Fruit fly (Drosophila melanogaster) whole organism, embryonic: Measurements from ENCODE around the gene SsRbeta.

ENCODE experiments used
- Adf1 ChIP-seq: fragments of 200-800 bp; sonication (Bioruptor generic); IDR thresholded peaks from 2 replicates; pipeline ENCODE4 v1.3.6; 2022; ENCODE audit warnings: missing biosample characterization, missing genetic modification characterization
- Bdp1 ChIP-seq: fragments of 200-800 bp; sonication (Bioruptor generic); optimal IDR thresholded peaks from 3 replicates; lab custom pipeline; 2016; ENCODE audit warnings: missing biosample characterization, missing genetic modification characterization
- BtbVII ChIP-seq: fragments of 200-800 bp; sonication (Bioruptor generic); optimal IDR thresholded peaks from 3 replicates; lab custom pipeline; 2017; ENCODE audit warnings: missing biosample characterization, mild to moderate bottlenecking, missing genetic modification characterization
- CG1024 ChIP-seq: fragments of 200-800 bp; sonication (Bioruptor generic); IDR thresholded peaks from 2 replicates; pipeline ENCODE4 v1.3.6; 2022; ENCODE audit warnings: missing biosample characterization, missing genetic modification characterization
- CG11085 ChIP-seq: fragments of 200-800 bp; sonication (Bioruptor generic); IDR thresholded peaks from 2 replicates; pipeline ENCODE4 v1.3.6; 2022; ENCODE audit warnings: missing biosample characterization, missing genetic modification characterization
- CG12155 ChIP-seq: fragments of 200-800 bp; sonication (Bioruptor generic); optimal IDR thresholded peaks from 3 replicates; lab custom pipeline; 2016; ENCODE audit warnings: missing biosample characterization, missing genetic modification characterization
- CG12744 ChIP-seq: fragments of 200-800 bp; sonication (Bioruptor generic); optimal IDR thresholded peaks from 2 replicates; lab custom pipeline; 2016; ENCODE audit warnings: missing biosample characterization, missing genetic modification characterization
- CG12769 ChIP-seq: fragments of 200-800 bp; sonication (Bioruptor generic); optimal IDR thresholded peaks from 2 replicates; lab custom pipeline; 2019; ENCODE audit warnings: missing biosample characterization, mild to moderate bottlenecking, missing genetic modification characterization, moderate library complexity
- CG13296 ChIP-seq: fragments of 200-800 bp; sonication (Bioruptor generic); optimal IDR thresholded peaks from 3 replicates; lab custom pipeline; 2018; ENCODE audit warnings: missing biosample characterization, mild to moderate bottlenecking, missing genetic modification characterization
- CG2116 ChIP-seq: fragments of 200-800 bp; sonication (Bioruptor generic); optimal IDR thresholded peaks from 3 replicates; lab custom pipeline; 2018; ENCODE audit warnings: missing biosample characterization, mild to moderate bottlenecking, missing genetic modification characterization
- CG2202 ChIP-seq: fragments of 200-800 bp; sonication (Bioruptor generic); optimal IDR thresholded peaks from 2 replicates; lab custom pipeline; 2018; ENCODE audit warnings: missing biosample characterization, mild to moderate bottlenecking, missing genetic modification characterization
- CG2712 ChIP-seq: fragments of 200-800 bp; optimal IDR thresholded peaks from 3 replicates; lab custom pipeline; 2019; ENCODE audit warnings: missing biosample characterization, mild to moderate bottlenecking, missing genetic modification characterization, moderate library complexity
- CG30020 ChIP-seq: fragments of 200-800 bp; optimal IDR thresholded peaks from 2 replicates; lab custom pipeline; 2019; ENCODE audit warnings: missing biosample characterization, mild to moderate bottlenecking, missing genetic modification characterization, moderate library complexity
- CG3065 ChIP-seq: fragments of 200-800 bp; sonication (Bioruptor generic); optimal IDR thresholded peaks from 2 replicates; lab custom pipeline; 2016; ENCODE audit warnings: missing biosample characterization, missing genetic modification characterization
- CG4424 ChIP-seq: fragments of 200-800 bp; sonication (Bioruptor generic); optimal IDR thresholded peaks from 3 replicates; lab custom pipeline; 2016; ENCODE audit warnings: missing biosample characterization, missing genetic modification characterization
- CG5953 ChIP-seq: fragments of 200-800 bp; sonication (Bioruptor generic); IDR thresholded peaks from 2 replicates; pipeline ENCODE4 v1.3.6; 2022; ENCODE audit warnings: missing biosample characterization, missing genetic modification characterization
- CG6791 ChIP-seq: fragments of 200-800 bp; sonication (Bioruptor generic); IDR thresholded peaks from 3 replicates; pipeline ENCODE4 v1.3.6; 2022; ENCODE audit warnings: missing biosample characterization, missing genetic modification characterization; ENCODE audit not compliant: partially characterized antibody
- CG7987 ChIP-seq: fragments of 200-800 bp; sonication (Bioruptor generic); optimal IDR thresholded peaks from 2 replicates; lab custom pipeline; 2018; ENCODE audit warnings: missing biosample characterization, mild to moderate bottlenecking, missing genetic modification characterization, moderate library complexity
- CG9727 ChIP-seq: fragments of 200-800 bp; sonication (Bioruptor generic); optimal IDR thresholded peaks from 3 replicates; lab custom pipeline; 2017; ENCODE audit warnings: missing biosample characterization, mild to moderate bottlenecking, missing genetic modification characterization
- CHES-1-like ChIP-seq: fragments of 200-800 bp; sonication (Bioruptor generic); optimal IDR thresholded peaks from 2 replicates; lab custom pipeline; 2016; ENCODE audit warnings: missing biosample characterization, missing genetic modification characterization
- CoRest ChIP-seq: fragments of 200-800 bp; sonication (Bioruptor generic); optimal IDR thresholded peaks from 3 replicates; lab custom pipeline; 2018; ENCODE audit warnings: missing biosample characterization, mild to moderate bottlenecking, missing genetic modification characterization, moderate library complexity
- Dp ChIP-seq: fragments of 200-800 bp; sonication (Bioruptor generic); optimal IDR thresholded peaks from 2 replicates; lab custom pipeline; 2018; ENCODE audit warnings: missing biosample characterization, mild to moderate bottlenecking, missing genetic modification characterization, moderate library complexity
- E2f2 ChIP-seq: fragments of 200-800 bp; sonication (Bioruptor generic); IDR thresholded peaks from 2 replicates; pipeline ENCODE4 v1.3.6; 2022; ENCODE audit warnings: missing biosample characterization, missing genetic modification characterization
- Fer3 ChIP-seq: fragments of 200-800 bp; sonication (Bioruptor generic); optimal IDR thresholded peaks from 2 replicates; lab custom pipeline; 2018; ENCODE audit warnings: missing biosample characterization, mild to moderate bottlenecking, missing genetic modification characterization, moderate library complexity
- Hr51 ChIP-seq, 2 experiments: fragments of 200-800 bp; sonication (Bioruptor generic); optimal IDR thresholded peaks; 2 replicates in 1 of 2; 3 replicates in 1 of 2; lab custom pipeline; 2016 to 2018; ENCODE audit warnings: missing biosample characterization in 2 of 2, missing genetic modification characterization in 2 of 2, mild to moderate bottlenecking in 1 of 2, moderate library complexity in 1 of 2
- Lim3 ChIP-seq: fragments of 200-800 bp; sonication (Bioruptor generic); IDR thresholded peaks from 2 replicates; pipeline ENCODE4 v1.3.6; 2022; ENCODE audit warnings: missing biosample characterization, missing genetic modification characterization
- Max ChIP-seq: fragments of 200-800 bp; sonication (Bioruptor generic); optimal IDR thresholded peaks from 2 replicates; lab custom pipeline; 2016; ENCODE audit warnings: missing biosample characterization, mild to moderate bottlenecking, missing genetic modification characterization
- Nf-YB ChIP-seq: fragments of 200-800 bp; sonication (Bioruptor generic); optimal IDR thresholded peaks from 3 replicates; lab custom pipeline; 2019; ENCODE audit warnings: missing biosample characterization, mild to moderate bottlenecking, missing genetic modification characterization, moderate library complexity
- Rfx ChIP-seq: fragments of 200-800 bp; sonication (Bioruptor generic); IDR thresholded peaks from 2 replicates; pipeline ENCODE4 v1.3.6; 2022; ENCODE audit warnings: missing biosample characterization, missing genetic modification characterization
- Trl ChIP-seq, 3 experiments: fragments of >200 bp in 2 of 3; fragments of 200-800 bp in 1 of 3; sonication (Bioruptor generic) in 1 of 3; optimal IDR thresholded peaks; 2 replicates in 1 of 3; 3 replicates in 2 of 3; lab custom pipeline; 2016 to 2017; ENCODE audit warnings: missing biosample characterization in 1 of 3, missing genetic modification characterization in 1 of 3
- Xrp1 ChIP-seq: fragments of 200-800 bp; sonication (Bioruptor generic); IDR thresholded peaks from 2 replicates; pipeline ENCODE4 v1.3.6; 2022; ENCODE audit warnings: missing biosample characterization, missing genetic modification characterization
- YL-1 ChIP-seq: fragments of 200-800 bp; sonication (Bioruptor generic); optimal IDR thresholded peaks from 3 replicates; lab custom pipeline; 2017; ENCODE audit warnings: missing biosample characterization, mild to moderate bottlenecking, missing genetic modification characterization
- ac ChIP-seq: fragments of 200-800 bp; sonication (Bioruptor generic); optimal IDR thresholded peaks from 3 replicates; lab custom pipeline; 2017; ENCODE audit warnings: missing biosample characterization, mild to moderate bottlenecking, missing genetic modification characterization
- ato ChIP-seq: fragments of 200-800 bp; sonication (Bioruptor generic); IDR thresholded peaks from 2 replicates; pipeline ENCODE4 v1.3.6; 2022; ENCODE audit warnings: missing biosample characterization, missing genetic modification characterization; ENCODE audit not compliant: partially characterized antibody
- crol ChIP-seq: fragments of 200-800 bp; sonication (Bioruptor generic); IDR thresholded peaks from 2 replicates; pipeline ENCODE4 v1.3.6; 2022; ENCODE audit warnings: missing biosample characterization, missing genetic modification characterization
- dimm ChIP-seq: fragments of 200-800 bp; sonication (Bioruptor generic); IDR thresholded peaks from 2 replicates; pipeline ENCODE4 v1.3.6; 2022; ENCODE audit warnings: missing biosample characterization, missing genetic modification characterization
- dysf ChIP-seq: fragments of 200-800 bp; sonication (Bioruptor generic); IDR thresholded peaks from 3 replicates; pipeline ENCODE4 v1.3.6; 2022; ENCODE audit warnings: missing biosample characterization, missing genetic modification characterization
- eyg ChIP-seq: fragments of 200-800 bp; sonication (Bioruptor generic); optimal IDR thresholded peaks from 3 replicates; lab custom pipeline; 2016; ENCODE audit warnings: missing biosample characterization, missing genetic modification characterization
- fu2 ChIP-seq: fragments of 200-800 bp; sonication (Bioruptor generic); optimal IDR thresholded peaks from 2 replicates; lab custom pipeline; 2016; ENCODE audit warnings: missing biosample characterization, missing genetic modification characterization
- gcm ChIP-seq: fragments of 200-800 bp; sonication (Bioruptor generic); optimal IDR thresholded peaks from 2 replicates; lab custom pipeline; 2019; ENCODE audit warnings: missing biosample characterization, mild to moderate bottlenecking, missing genetic modification characterization, moderate library complexity
- grau ChIP-seq: fragments of 200-800 bp; optimal IDR thresholded peaks from 3 replicates; lab custom pipeline; 2019; ENCODE audit warnings: missing biosample characterization, mild to moderate bottlenecking, missing genetic modification characterization, moderate library complexity
- her ChIP-seq: fragments of 200-800 bp; sonication (Bioruptor generic); optimal IDR thresholded peaks from 2 replicates; lab custom pipeline; 2016; ENCODE audit warnings: missing biosample characterization, missing genetic modification characterization
- lola ChIP-seq, 3 experiments: fragments of >200 bp in 2 of 3; fragments of 200-800 bp in 1 of 3; sonication (Bioruptor generic) in 1 of 3; optimal IDR thresholded peaks; 2 replicates each; lab custom pipeline; 2017 to 2019; ENCODE audit warnings: missing biosample characterization in 3 of 3, missing genetic modification characterization in 3 of 3, mild to moderate bottlenecking in 1 of 3, moderate library complexity in 1 of 3
- onecut ChIP-seq: fragments of 200-800 bp; sonication (Bioruptor generic); IDR thresholded peaks from 2 replicates; pipeline ENCODE4 v1.3.6; 2022; ENCODE audit warnings: missing biosample characterization, missing genetic modification characterization
- prd ChIP-seq, 3 experiments: fragments of >200 bp in 2 of 3; fragments of 200-800 bp in 1 of 3; sonication (Bioruptor generic) in 1 of 3; optimal IDR thresholded peaks in 2 of 3; IDR thresholded peaks in 1 of 3; 2 replicates in 2 of 3; 3 replicates in 1 of 3; pipeline versions ENCODE4 v1.3.6 to Lab custom; 2017 to 2022; ENCODE audit warnings: missing biosample characterization in 1 of 3, missing genetic modification characterization in 1 of 3
- pzg ChIP-seq: fragments of 200-800 bp; sonication (Bioruptor generic); optimal IDR thresholded peaks from 3 replicates; lab custom pipeline; 2018; ENCODE audit warnings: missing biosample characterization, mild to moderate bottlenecking, missing genetic modification characterization, moderate library complexity
- sqz ChIP-seq: fragments of 200-800 bp; sonication (Bioruptor generic); optimal IDR thresholded peaks from 3 replicates; lab custom pipeline; 2018; ENCODE audit warnings: missing biosample characterization, mild to moderate bottlenecking, missing genetic modification characterization
- ssp ChIP-seq: fragments of 200-800 bp; sonication (Bioruptor generic); IDR thresholded peaks from 2 replicates; pipeline ENCODE4 v1.3.6; 2022; ENCODE audit warnings: missing biosample characterization, missing genetic modification characterization
- vfl ChIP-seq: fragments of 200-800 bp; sonication (Bioruptor generic); optimal IDR thresholded peaks from 2 replicates; lab custom pipeline; 2016; ENCODE audit warnings: missing biosample characterization, missing genetic modification characterization
- vnd ChIP-seq: fragments of 200-800 bp; sonication (Bioruptor generic); IDR thresholded peaks from 3 replicates; pipeline ENCODE4 v1.3.6; 2022; ENCODE audit warnings: missing biosample characterization, missing genetic modification characterization; ENCODE audit not compliant: partially characterized antibody

The SsRbeta gene

DNA sequence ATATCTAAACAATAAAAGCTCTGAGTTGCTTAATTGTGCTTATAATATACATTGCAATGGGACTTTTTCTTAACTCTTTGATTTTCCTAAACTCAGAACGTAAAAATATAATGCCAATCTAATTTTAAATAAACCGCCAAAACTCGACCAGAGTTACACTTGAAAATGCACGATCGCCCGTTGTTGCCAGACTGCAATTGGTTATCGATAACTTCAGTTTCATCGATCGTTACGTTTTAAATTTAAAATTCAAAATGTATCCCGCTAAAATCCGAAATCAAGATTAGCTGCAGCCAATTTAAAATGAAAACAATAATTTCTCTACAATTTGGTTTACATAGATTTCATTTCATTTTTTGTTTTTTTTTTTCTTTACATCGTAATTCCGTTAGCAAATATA is 9.7 kb downstream of the SsRbeta start (continued):
- TF ChIP-seq CG6791 (GFP tag; lab: Robert Waterston, UW) (peak; percentile 46; the same call in 1 of the 3 replicates), prd (optimal IDR thresholded peaks at IDR 0.05; lab: Kevin White, UChicago) (no peak), prd (GFP tag; IDR thresholded peaks at IDR 0.05; lab: Robert Waterston, UW) (no peak), Adf1 (GFP tag; lab: Robert Waterston, UW) (no peak), ato (GFP tag; lab: Robert Waterston, UW) (0 out of 2 replicates have a peak, but pooled peaks have one; percentile 28), CG5953 (no peak), fu2 (no peak), Bdp1 (no peak), ac (GFP tag; lab: Kevin White, UChicago) (no peak), CG3065 (GFP tag; lab: Kevin White, UChicago) (no peak), eyg (no peak), vfl (GFP tag; lab: Kevin White, UChicago) (no peak), grau (no peak), CG1024 (GFP tag; lab: Robert Waterston, UW) (no peak), Dp (GFP tag; lab: Kevin White, UChicago) (peak; percentile 99), pzg (peak; percentile 78), YL-1 (GFP tag; lab: Kevin White, UChicago) (no peak), Lim3 (no peak), E2f2 (GFP tag; lab: Robert Waterston, UW) (peak; percentile 99), ssp (no peak), Rfx (GFP tag; lab: Robert Waterston, UW) (no peak), her (no peak), CG2712 (tag; lab: Kevin White, UChicago) (no peak), Xrp1 (GFP tag; lab: Robert Waterston, UW) (no peak), sqz (no peak), CG12744 (GFP tag; lab: Kevin White, UChicago) (no peak), Trl (optimal IDR thresholded peaks at IDR 0.05; lab: Kevin White, UChicago) (no peak), Trl (GFP tag; optimal IDR thresholded peaks at IDR 0.05; lab: Kevin White, UChicago) (no peak), BtbVII (GFP tag; lab: Kevin White, UChicago) (no peak), CG7987 (GFP tag; lab: Kevin White, UChicago) (no peak), CG12155 (GFP tag; lab: Kevin White, UChicago) (no peak), CoRest (tag; lab: Kevin White, UChicago) (no peak), CG30020 (tag; lab: Kevin White, UChicago) (no peak), gcm (GFP tag; lab: Kevin White, UChicago) (no peak), CHES-1-like (GFP tag; lab: Kevin White, UChicago) (no peak), crol (no peak), dimm (no peak), CG9727 (GFP tag; lab: Kevin White, UChicago) (no peak), dysf (GFP tag; lab: Robert Waterston, UW) (no peak), CG4424 (GFP tag; lab: Kevin White, UChicago) (no peak), CG11085 (GFP tag; lab: Robert Waterston, UW) (no peak), Nf-YB (no peak), CG12769 (tag; lab: Kevin White, UChicago) (no peak), lola (GFP tag; optimal IDR thresholded peaks at IDR 0.05; lab: Kevin White, UChicago) (no peak), onecut (GFP tag; lab: Robert Waterston, UW) (no peak), CG13296 (GFP tag; lab: Kevin White, UChicago) (no peak), vnd (GFP tag; lab: Robert Waterston, UW) (no peak), CG2202 (tag; lab: Kevin White, UChicago) (no peak), Fer3 (no peak), Max (GFP tag; lab: Kevin White, UChicago) (no peak), CG2116 (peak; percentile 98), Hr51 (GFP tag; optimal IDR thresholded peaks at IDR 0.05; lab: Kevin White, UChicago) (no peak)
